Worm (Caenorhabditis elegans): ENCODE data around the gene tig-3.

DNA sequence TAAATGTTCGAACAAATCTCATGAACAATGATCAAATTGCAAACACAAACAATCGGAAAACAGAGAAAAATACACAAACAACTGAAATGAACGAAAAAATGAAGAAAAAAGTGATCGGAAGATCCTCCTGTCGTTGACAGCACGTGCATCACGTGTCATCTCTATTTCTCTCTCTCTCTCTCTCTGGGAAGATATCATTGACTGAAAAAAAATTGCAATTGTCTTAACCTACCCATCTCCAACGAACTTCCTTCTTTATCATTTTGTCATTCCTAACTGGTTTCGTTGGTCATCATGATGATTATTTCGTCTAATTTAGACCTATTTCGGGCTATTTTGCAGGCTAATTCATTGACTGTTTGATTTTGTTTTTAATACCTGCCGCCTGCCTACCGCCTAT lies 46.2 kb downstream of the tig-3 start:
- TF ChIP-seq C08G9.2 (tag; optimal IDR thresholded peaks at IDR 0.05) (no peak), nhr-11 (tag; optimal IDR thresholded peaks at IDR 0.05) (no peak), elt-2 (tag; optimal IDR thresholded peaks at IDR 0.05) (no peak), nfya-1 (tag; optimal IDR thresholded peaks at IDR 0.05) (no peak), ets-4 (tag; optimal IDR thresholded peaks at IDR 0.05) (no peak), unc-86 (tag; optimal IDR thresholded peaks at IDR 0.05) (no peak), ttx-3 (tag; optimal IDR thresholded peaks at IDR 0.05) (no peak), pqm-1 (tag; optimal IDR thresholded peaks at IDR 0.05) (no peak), K09A11.1 (tag; optimal IDR thresholded peaks at IDR 0.05; ENCODE audit: insufficient read depth) (no peak), fkh-10 (GFP tag; optimal IDR thresholded peaks at IDR 0.05) (no peak), T23F11.4 (GFP tag; optimal IDR thresholded peaks at IDR 0.05) (no peak)

Data from whole organism, late embryonic.